Fruit fly (Drosophila melanogaster): ENCODE results near the gene spoon.
A peak's percentile ranks its signal among the peaks of the same experiment; 100 is the strongest.

spoon gene

dm6 chrX:5419045-5419901 lies 1.4 kb downstream of the spoon start (continued):
- TF ChIP-seq kay (GFP tag; optimal IDR thresholded peaks at IDR 0.05) (peak; percentile 67), CG12659 (GFP tag; optimal IDR thresholded peaks at IDR 0.05) (peak; percentile 77), gem (tag; optimal IDR thresholded peaks at IDR 0.05) (peak; percentile 85), CG12299 (tag; optimal IDR thresholded peaks at IDR 0.05) (peak; percentile 62), lbe (GFP tag; optimal IDR thresholded peaks at IDR 0.05) (no peak), chif (GFP tag; optimal IDR thresholded peaks at IDR 0.05) (peak; percentile 44 to 67), hth (optimal IDR thresholded peaks at IDR 0.05) (no peak), CG6791 (GFP tag; IDR thresholded peaks at IDR 0.05; ENCODE audit: partially characterized antibody) (no peak), Asciz (GFP tag; optimal IDR thresholded peaks at IDR 0.05) (peak; percentile 60), Sox100B (GFP tag; optimal IDR thresholded peaks at IDR 0.05) (peak; percentile 81), btn (GFP tag; optimal IDR thresholded peaks at IDR 0.05) (no peak), CG31224 (GFP tag; IDR thresholded peaks at IDR 0.05) (peak; percentile 53), CG4424 (GFP tag; optimal IDR thresholded peaks at IDR 0.05) (peak; percentile 64), vnd (GFP tag; IDR thresholded peaks at IDR 0.05; ENCODE audit: partially characterized antibody) (no peak), nerfin-1 (tag; optimal IDR thresholded peaks at IDR 0.05) (peak; percentile 36), CG10654 (GFP tag; optimal IDR thresholded peaks at IDR 0.05) (peak; percentile 53), CG12391 (tag; optimal IDR thresholded peaks at IDR 0.05) (peak; percentile 74), CG33557 (GFP tag; optimal IDR thresholded peaks at IDR 0.05) (no peak), usp (GFP tag; optimal IDR thresholded peaks at IDR 0.05) (no peak), CG11456 (GFP tag; IDR thresholded peaks at IDR 0.05) (peak; percentile 82), CG12744 (GFP tag; optimal IDR thresholded peaks at IDR 0.05) (peak; percentile 40), scrt (GFP tag; optimal IDR thresholded peaks at IDR 0.05) (peak; percentile 46), luna (GFP tag; optimal IDR thresholded peaks at IDR 0.05) (peak; percentile 28), CG8388 (GFP tag; optimal IDR thresholded peaks at IDR 0.05) (peak; percentile 63), Ada2b (GFP tag; IDR thresholded peaks at IDR 0.05) (peak; percentile 79), sug (tag; optimal IDR thresholded peaks at IDR 0.05) (peak; percentile 84), cwo (GFP tag; optimal IDR thresholded peaks at IDR 0.05) (peak; percentile 76), CG1024 (GFP tag; IDR thresholded peaks at IDR 0.05) (no peak), CG9876 (GFP tag; optimal IDR thresholded peaks at IDR 0.05) (peak; percentile 51), fru (optimal IDR thresholded peaks at IDR 0.05) (no peak), CG13424 (tag; optimal IDR thresholded peaks at IDR 0.05) (peak; percentile 83), gcm2 (GFP tag; optimal IDR thresholded peaks at IDR 0.05) (no peak), knrl (GFP tag; IDR thresholded peaks at IDR 0.05; ENCODE audit: partially characterized antibody) (no peak), tup (GFP tag; optimal IDR thresholded peaks at IDR 0.05) (no peak), CG15269 (tag; optimal IDR thresholded peaks at IDR 0.05) (peak; percentile 80), CG13296 (GFP tag; optimal IDR thresholded peaks at IDR 0.05) (peak; percentile 68), Tbp (GFP tag; optimal IDR thresholded peaks at IDR 0.05) (no peak), CG8281 (tag; optimal IDR thresholded peaks at IDR 0.05) (peak; percentile 64), dimm (GFP tag; IDR thresholded peaks at IDR 0.05) (no peak), Rfx (GFP tag; IDR thresholded peaks at IDR 0.05) (peak; percentile 79), BtbVII (GFP tag; optimal IDR thresholded peaks at IDR 0.05) (peak; percentile 45), tgo (GFP tag; IDR thresholded peaks at IDR 0.05) (peak; percentile 86), ase (GFP tag; IDR thresholded peaks at IDR 0.05) (peak; percentile 82), tin (GFP tag; optimal IDR thresholded peaks at IDR 0.05) (peak; percentile 56), ERR (GFP tag; optimal IDR thresholded peaks at IDR 0.05) (peak; percentile 11), mld (GFP tag; IDR thresholded peaks at IDR 0.05; ENCODE audit: partially characterized antibody) (no peak), CG8089 (GFP tag; optimal IDR thresholded peaks at IDR 0.05) (peak; percentile 41), chm (GFP tag; IDR thresholded peaks at IDR 0.05) (peak; percentile 71), CG2120 (GFP tag; optimal IDR thresholded peaks at IDR 0.05) (peak; percentile 78)
